Fruit fly (Drosophila melanogaster) whole organism, embryonic: ENCODE measurements around the gene CG43799.
A peak's percentile ranks its signal among the peaks of the same experiment; 100 is the strongest.

Experiments
- Abd-B ChIP-seq: fragments of 200-800 bp; sonication (Bioruptor generic); optimal IDR thresholded peaks from 2 replicates; lab custom pipeline; 2018; ENCODE audit warnings: missing biosample characterization, mild to moderate bottlenecking, missing genetic modification characterization, moderate library complexity
- Bdp1 ChIP-seq: fragments of 200-800 bp; sonication (Bioruptor generic); optimal IDR thresholded peaks from 3 replicates; lab custom pipeline; 2016; ENCODE audit warnings: missing biosample characterization, missing genetic modification characterization
- CG1024 ChIP-seq: fragments of 200-800 bp; sonication (Bioruptor generic); IDR thresholded peaks from 2 replicates; pipeline ENCODE4 v1.3.6; 2022; ENCODE audit warnings: missing biosample characterization, missing genetic modification characterization
- CG10267 ChIP-seq: fragments of 200-800 bp; sonication (Bioruptor generic); optimal IDR thresholded peaks from 2 replicates; lab custom pipeline; 2018; ENCODE audit warnings: missing biosample characterization, mild to moderate bottlenecking, missing genetic modification characterization, moderate library complexity
- CG10366 ChIP-seq: fragments of 200-800 bp; sonication (Bioruptor generic); IDR thresholded peaks from 2 replicates; pipeline ENCODE4 v1.3.6; 2022; ENCODE audit warnings: missing biosample characterization, missing genetic modification characterization
- CG11247 ChIP-seq: fragments of 200-800 bp; sonication (Bioruptor generic); IDR thresholded peaks from 2 replicates; pipeline ENCODE4 v1.3.6; 2022; ENCODE audit warnings: missing biosample characterization, missing genetic modification characterization
- CG11398 ChIP-seq: fragments of 200-800 bp; sonication (Bioruptor generic); optimal IDR thresholded peaks from 2 replicates; lab custom pipeline; 2016; ENCODE audit warnings: missing biosample characterization, missing genetic modification characterization
- CG14667 ChIP-seq: fragments of 200-800 bp; sonication (Bioruptor generic); IDR thresholded peaks from 2 replicates; pipeline ENCODE4 v1.3.6; 2022; ENCODE audit warnings: missing biosample characterization, missing genetic modification characterization
- CG15269 ChIP-seq: fragments of 200-800 bp; sonication (Bioruptor generic); optimal IDR thresholded peaks from 2 replicates; lab custom pipeline; 2018; ENCODE audit warnings: missing biosample characterization, mild to moderate bottlenecking, missing genetic modification characterization, moderate library complexity
- CG1647 ChIP-seq: fragments of 200-800 bp; sonication (Bioruptor generic); optimal IDR thresholded peaks from 3 replicates; lab custom pipeline; 2016; ENCODE audit warnings: missing biosample characterization, missing genetic modification characterization
- CG17361 ChIP-seq: fragments of 200-800 bp; sonication (Bioruptor generic); IDR thresholded peaks from 3 replicates; pipeline ENCODE4 v1.3.6; 2022; ENCODE audit warnings: missing biosample characterization, missing genetic modification characterization
- CG17568 ChIP-seq: fragments of 200-800 bp; sonication (Bioruptor generic); optimal IDR thresholded peaks from 2 replicates; lab custom pipeline; 2018; ENCODE audit warnings: missing biosample characterization, mild to moderate bottlenecking, missing genetic modification characterization, moderate library complexity
- CG17802 ChIP-seq: fragments of 200-800 bp; sonication (Bioruptor generic); optimal IDR thresholded peaks from 2 replicates; lab custom pipeline; 2018; ENCODE audit warnings: missing biosample characterization, mild to moderate bottlenecking, missing genetic modification characterization, moderate library complexity
- CG2202 ChIP-seq: fragments of 200-800 bp; sonication (Bioruptor generic); optimal IDR thresholded peaks from 2 replicates; lab custom pipeline; 2018; ENCODE audit warnings: missing biosample characterization, mild to moderate bottlenecking, missing genetic modification characterization
- CG2712 ChIP-seq: fragments of 200-800 bp; optimal IDR thresholded peaks from 3 replicates; lab custom pipeline; 2019; ENCODE audit warnings: missing biosample characterization, mild to moderate bottlenecking, missing genetic modification characterization, moderate library complexity
- CG2875 ChIP-seq: fragments of 200-800 bp; sonication (Bioruptor generic); optimal IDR thresholded peaks from 2 replicates; lab custom pipeline; 2017; ENCODE audit warnings: missing biosample characterization, mild to moderate bottlenecking, missing genetic modification characterization, missing genetic modification reagents
- CG3065 ChIP-seq: fragments of 200-800 bp; sonication (Bioruptor generic); optimal IDR thresholded peaks from 2 replicates; lab custom pipeline; 2016; ENCODE audit warnings: missing biosample characterization, missing genetic modification characterization
- CG5180 ChIP-seq: fragments of 200-800 bp; sonication (Bioruptor generic); optimal IDR thresholded peaks from 3 replicates; lab custom pipeline; 2017; ENCODE audit warnings: missing biosample characterization, missing genetic modification characterization, mild to moderate bottlenecking, moderate library complexity, missing genetic modification reagents
- CG7271 ChIP-seq: fragments of 200-800 bp; sonication (Bioruptor generic); optimal IDR thresholded peaks from 2 replicates; lab custom pipeline; 2018; ENCODE audit warnings: missing biosample characterization, mild to moderate bottlenecking, missing genetic modification characterization, moderate library complexity
- CG7786 ChIP-seq: fragments of 200-800 bp; sonication (Bioruptor generic); optimal IDR thresholded peaks from 2 replicates; lab custom pipeline; 2016; ENCODE audit warnings: missing biosample characterization, missing genetic modification characterization
- CG8359 ChIP-seq: fragments of 200-800 bp; sonication (Bioruptor generic); optimal IDR thresholded peaks from 2 replicates; lab custom pipeline; 2017; ENCODE audit warnings: missing biosample characterization, mild to moderate bottlenecking, missing genetic modification characterization, borderline replicate concordance
- CG9215 ChIP-seq: fragments of 200-800 bp; sonication (Bioruptor generic); IDR thresholded peaks from 2 replicates; pipeline ENCODE4 v1.3.6; 2022; ENCODE audit warnings: missing biosample characterization, missing genetic modification characterization
- CoRest ChIP-seq: fragments of 200-800 bp; sonication (Bioruptor generic); optimal IDR thresholded peaks from 3 replicates; lab custom pipeline; 2018; ENCODE audit warnings: missing biosample characterization, mild to moderate bottlenecking, missing genetic modification characterization, moderate library complexity
- D19A ChIP-seq: fragments of 200-800 bp; optimal IDR thresholded peaks from 3 replicates; lab custom pipeline; 2019; ENCODE audit warnings: missing biosample characterization, mild to moderate bottlenecking, missing genetic modification characterization, moderate library complexity
- Deaf1 ChIP-seq: fragments of 200-800 bp; optimal IDR thresholded peaks from 3 replicates; lab custom pipeline; 2019; ENCODE audit warnings: missing biosample characterization, mild to moderate bottlenecking, missing genetic modification characterization, moderate library complexity
- Eip74EF ChIP-seq, 2 experiments: fragments of 200-800 bp in 1 of 2; fragments of >200 bp in 1 of 2; sonication (Bioruptor generic) in 1 of 2; optimal IDR thresholded peaks; 2 replicates each; lab custom pipeline; 2017 to 2019; ENCODE audit warnings: missing biosample characterization in 2 of 2, missing genetic modification characterization in 2 of 2, mild to moderate bottlenecking in 1 of 2, moderate library complexity in 1 of 2
- Fer1 ChIP-seq: fragments of 200-800 bp; sonication (Bioruptor generic); optimal IDR thresholded peaks from 2 replicates; lab custom pipeline; 2017; ENCODE audit warnings: missing biosample characterization, mild to moderate bottlenecking, missing genetic modification characterization
- Gsc ChIP-seq: fragments of 200-800 bp; sonication (Bioruptor generic); IDR thresholded peaks from 2 replicates; pipeline ENCODE4 v1.3.6; 2022; ENCODE audit warnings: missing biosample characterization, missing genetic modification characterization
- NK7.1 ChIP-seq: fragments of 200-800 bp; sonication (Bioruptor generic); optimal IDR thresholded peaks from 3 replicates; lab custom pipeline; 2016; ENCODE audit warnings: missing biosample characterization, missing genetic modification characterization
- Opbp ChIP-seq: fragments of 200-800 bp; sonication (Bioruptor generic); IDR thresholded peaks from 3 replicates; pipeline ENCODE4 v1.3.6; 2022; ENCODE audit warnings: missing biosample characterization, missing genetic modification characterization; ENCODE audit not compliant: partially characterized antibody
- Side ChIP-seq: fragments of 200-800 bp; sonication (Bioruptor generic); optimal IDR thresholded peaks from 2 replicates; lab custom pipeline; 2016; ENCODE audit warnings: missing biosample characterization, missing genetic modification characterization
- Ssrp ChIP-seq: fragments of 200-800 bp; sonication (Bioruptor generic); optimal IDR thresholded peaks from 2 replicates; lab custom pipeline; 2018; ENCODE audit warnings: missing biosample characterization, mild to moderate bottlenecking, missing genetic modification characterization, moderate library complexity
- ato ChIP-seq: fragments of 200-800 bp; sonication (Bioruptor generic); IDR thresholded peaks from 2 replicates; pipeline ENCODE4 v1.3.6; 2022; ENCODE audit warnings: missing biosample characterization, missing genetic modification characterization; ENCODE audit not compliant: partially characterized antibody
- bsh ChIP-seq, 2 experiments: fragments of 200-800 bp; sonication (Bioruptor generic); optimal IDR thresholded peaks; 2 replicates each; lab custom pipeline; 2017 to 2018; ENCODE audit warnings: mild to moderate bottlenecking in 2 of 2, missing biosample characterization in 2 of 2, missing genetic modification characterization in 2 of 2, moderate library complexity in 1 of 2
- fd64A ChIP-seq: fragments of 200-800 bp; sonication (Bioruptor generic); optimal IDR thresholded peaks from 3 replicates; lab custom pipeline; 2018; ENCODE audit warnings: missing biosample characterization, mild to moderate bottlenecking, missing genetic modification characterization
- gem ChIP-seq: fragments of 200-800 bp; sonication (Bioruptor generic); optimal IDR thresholded peaks from 2 replicates; lab custom pipeline; 2019; ENCODE audit warnings: missing biosample characterization, mild to moderate bottlenecking, missing genetic modification characterization, moderate library complexity
- jing ChIP-seq: fragments of 200-800 bp; sonication (Bioruptor generic); optimal IDR thresholded peaks from 2 replicates; lab custom pipeline; 2018; ENCODE audit warnings: missing biosample characterization, mild to moderate bottlenecking, missing genetic modification characterization
- pan ChIP-seq, 4 experiments: fragments of >200 bp in 3 of 4; fragments of 200-800 bp in 1 of 4; sonication (Bioruptor generic) in 1 of 4; optimal IDR thresholded peaks in 3 of 4; IDR thresholded peaks in 1 of 4; 2 replicates each; pipeline versions ENCODE4 v1.3.6 to Lab custom; 2017 to 2022; ENCODE audit warnings: missing biosample characterization in 2 of 4, missing genetic modification characterization in 2 of 4, mixed read lengths in 1 of 4
- ranshi ChIP-seq: fragments of 200-800 bp; sonication (Bioruptor generic); IDR thresholded peaks from 2 replicates; pipeline ENCODE4 v1.3.6; 2022; ENCODE audit warnings: missing biosample characterization, missing genetic modification characterization
- row ChIP-seq: fragments of 200-800 bp; sonication (Bioruptor generic); IDR thresholded peaks from 3 replicates; pipeline ENCODE4 v1.3.6; 2022; ENCODE audit warnings: missing biosample characterization, missing genetic modification characterization
- schlank ChIP-seq: fragments of 200-800 bp; sonication (Bioruptor generic); optimal IDR thresholded peaks from 2 replicates; lab custom pipeline; 2018; ENCODE audit warnings: missing biosample characterization, mild to moderate bottlenecking, missing genetic modification characterization
- scrt ChIP-seq: fragments of 200-800 bp; sonication (Bioruptor generic); optimal IDR thresholded peaks from 2 replicates; lab custom pipeline; 2018; ENCODE audit warnings: missing biosample characterization, mild to moderate bottlenecking, missing genetic modification characterization, moderate library complexity
- sens ChIP-seq: fragments of 200-800 bp; sonication (Bioruptor generic); peaks from one replicate; lab custom pipeline; 2016; ENCODE audit warnings: missing biosample characterization, missing genetic modification characterization
- slp2 ChIP-seq: fragments of 200-800 bp; sonication (Bioruptor generic); optimal IDR thresholded peaks from 2 replicates; lab custom pipeline; 2016; ENCODE audit warnings: missing biosample characterization, missing genetic modification characterization
- ssp ChIP-seq: fragments of 200-800 bp; sonication (Bioruptor generic); IDR thresholded peaks from 2 replicates; pipeline ENCODE4 v1.3.6; 2022; ENCODE audit warnings: missing biosample characterization, missing genetic modification characterization
- tin ChIP-seq: fragments of 200-800 bp; sonication (Bioruptor generic); optimal IDR thresholded peaks from 3 replicates; lab custom pipeline; 2016; ENCODE audit warnings: missing biosample characterization, missing genetic modification characterization
- ttk ChIP-seq: fragments of 200-800 bp; sonication (Bioruptor generic); IDR thresholded peaks from 2 replicates; pipeline ENCODE4 v2.1.2; 2022; ENCODE audit warnings: missing biosample characterization, missing genetic modification characterization
- twi ChIP-seq: fragments of 200-800 bp; optimal IDR thresholded peaks from 2 replicates; lab custom pipeline; 2019; ENCODE audit warnings: missing biosample characterization, mild to moderate bottlenecking, missing genetic modification characterization, moderate library complexity
- wor ChIP-seq: fragments of 200-800 bp; sonication (Bioruptor generic); IDR thresholded peaks from 2 replicates; pipeline ENCODE4 v1.3.6; 2022; ENCODE audit warnings: missing biosample characterization, missing genetic modification characterization

The CG43799 gene

DNA sequence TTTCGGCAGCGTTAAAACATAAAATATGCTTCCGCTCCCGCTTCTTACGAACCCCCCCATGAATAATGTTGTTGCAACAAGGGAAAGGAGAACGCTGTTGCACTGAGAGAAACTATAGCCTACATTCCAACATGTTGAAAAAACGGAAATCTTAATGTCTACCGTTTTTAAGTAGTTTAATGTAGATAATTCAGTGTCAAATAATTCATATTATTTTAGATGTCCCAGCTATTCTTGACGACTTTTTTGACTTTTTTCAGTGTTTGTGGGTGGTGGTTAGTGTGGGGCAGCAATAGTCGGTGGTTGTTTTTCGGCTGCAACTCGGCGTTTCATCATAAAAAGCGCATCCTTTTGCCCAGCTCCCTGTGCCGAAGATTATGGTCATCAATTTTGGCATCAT lies 34.5 kb downstream of the CG43799 start (continued):
- TF ChIP-seq CG7271 (tag; lab: Kevin White, UChicago) (no peak), CG17568 (GFP tag; lab: Kevin White, UChicago) (peak; percentile 27), CG9215 (GFP tag; lab: Robert Waterston, UW) (no peak), NK7.1 (GFP tag; lab: Kevin White, UChicago) (no peak), Opbp (no peak), CG5180 (GFP tag; lab: Kevin White, UChicago) (peak; percentile 35), jing (GFP tag; lab: Kevin White, UChicago) (peak; percentile 10), CG2875 (GFP tag; lab: Kevin White, UChicago) (peak; percentile 58), CG8359 (peak; percentile 8), fd64A (GFP tag; lab: Kevin White, UChicago) (peak; percentile 30), CG3065 (GFP tag; lab: Kevin White, UChicago) (peak; percentile 10), CG2712 (tag; lab: Kevin White, UChicago) (peak; percentile 79), D19A (peak; percentile 63), Ssrp (tag; lab: Kevin White, UChicago) (peak; percentile 62), CG7786 (peak; percentile 50), ranshi (GFP tag; lab: Robert Waterston, UW) (no peak; the same call in 1 of the 2 replicates), CG11398 (GFP tag; lab: Kevin White, UChicago) (no peak), scrt (no peak), pan (optimal IDR thresholded peaks at IDR 0.05; lab: Kevin White, UChicago) (no peak), pan (GFP tag; optimal IDR thresholded peaks at IDR 0.05 in 1 of 2, IDR thresholded peaks at IDR 0.05 in 1 of 2) (no peak), Gsc (GFP tag; lab: Robert Waterston, UW) (no peak), Side (GFP tag; lab: Kevin White, UChicago) (peak; percentile 23), CG14667 (GFP tag; lab: Robert Waterston, UW) (no peak), Abd-B (GFP tag; lab: Kevin White, UChicago) (peak; percentile 20), Eip74EF (GFP tag; optimal IDR thresholded peaks at IDR 0.05; lab: Kevin White, UChicago) (peak in 1 of 2 experiments; percentile 11), CG1024 (GFP tag; lab: Robert Waterston, UW) (0 out of 2 replicates have a peak, but pooled peaks have one; percentile 20), ato (GFP tag; lab: Robert Waterston, UW) (no peak), CG11247 (GFP tag; lab: Robert Waterston, UW) (no peak), Deaf1 (peak; percentile 8), CG10267 (peak; percentile 54), row (GFP tag; lab: Robert Waterston, UW) (peak; percentile 57), CG15269 (tag; lab: Kevin White, UChicago) (peak; percentile 49), bsh (GFP tag; optimal IDR thresholded peaks at IDR 0.05; lab: Kevin White, UChicago) (peak in 1 of 2 experiments; percentile 87), twi (tag; lab: Kevin White, UChicago) (peak; percentile 20), ttk (GFP tag; lab: Robert Waterston, UW) (0 out of 2 replicates have a peak, but pooled peaks have one; percentile 43), gem (tag; lab: Kevin White, UChicago) (peak; percentile 79), slp2 (GFP tag; lab: Kevin White, UChicago) (peak; percentile 59), CG17802 (tag; lab: Kevin White, UChicago) (peak; percentile 15), CoRest (tag; lab: Kevin White, UChicago) (peak; percentile 36), Bdp1 (peak; percentile 40), ssp (GFP tag; lab: Robert Waterston, UW) (peak; percentile 41; the same call in 1 of the 2 replicates), CG1647 (peak; percentile 0), CG10366 (peak; percentile 37), schlank (tag; lab: Kevin White, UChicago) (no peak), CG17361 (GFP tag; lab: Robert Waterston, UW) (peak; percentile 66), CG2202 (tag; lab: Kevin White, UChicago) (peak; percentile 68), sens (GFP tag; lab: Kevin White, UChicago) (peak; percentile 97), Fer1 (GFP tag; lab: Kevin White, UChicago) (no peak), tin (peak; percentile 55), wor (GFP tag; lab: Robert Waterston, UW) (peak; percentile 41)
